Fruit fly (Drosophila melanogaster) whole organism, embryonic: ENCODE data around the gene Cpr62Ba.

Experiments
- Asciz ChIP-seq: fragments of 200-800 bp; sonication (Bioruptor generic); optimal IDR thresholded peaks from 2 replicates; lab custom pipeline; 2017; ENCODE audit warnings: missing biosample characterization, mild to moderate bottlenecking, missing genetic modification characterization, missing genetic modification reagents
- Atf-2 ChIP-seq: fragments of 200-800 bp; sonication (Bioruptor generic); optimal IDR thresholded peaks from 2 replicates; lab custom pipeline; 2016; ENCODE audit warnings: missing biosample characterization, missing genetic modification characterization
- BEAF-32 ChIP-seq: fragments of 200-800 bp; sonication (Bioruptor generic); optimal IDR thresholded peaks from 3 replicates; lab custom pipeline; 2017; ENCODE audit warnings: missing biosample characterization, missing genetic modification characterization, mild to moderate bottlenecking, moderate library complexity, missing genetic modification reagents
- CG10267 ChIP-seq: fragments of 200-800 bp; sonication (Bioruptor generic); optimal IDR thresholded peaks from 2 replicates; lab custom pipeline; 2018; ENCODE audit warnings: missing biosample characterization, mild to moderate bottlenecking, missing genetic modification characterization, moderate library complexity
- CG10565 ChIP-seq: fragments of 200-800 bp; sonication (Bioruptor generic); optimal IDR thresholded peaks from 3 replicates; lab custom pipeline; 2016; ENCODE audit warnings: missing biosample characterization, mild to moderate bottlenecking, missing genetic modification characterization
- CG10979 ChIP-seq: fragments of 200-800 bp; sonication (Bioruptor generic); optimal IDR thresholded peaks from 2 replicates; lab custom pipeline; 2018; ENCODE audit warnings: missing biosample characterization, mild to moderate bottlenecking, missing genetic modification characterization, moderate library complexity
- CG11085 ChIP-seq: fragments of 200-800 bp; sonication (Bioruptor generic); IDR thresholded peaks from 2 replicates; pipeline ENCODE4 v1.3.6; 2022; ENCODE audit warnings: missing biosample characterization, missing genetic modification characterization
- CG11696 ChIP-seq: fragments of 200-800 bp; sonication (Bioruptor generic); IDR thresholded peaks from 2 replicates; pipeline ENCODE4 v1.3.6; 2022; ENCODE audit warnings: missing biosample characterization, missing genetic modification characterization
- CG12769 ChIP-seq: fragments of 200-800 bp; sonication (Bioruptor generic); optimal IDR thresholded peaks from 2 replicates; lab custom pipeline; 2019; ENCODE audit warnings: missing biosample characterization, mild to moderate bottlenecking, missing genetic modification characterization, moderate library complexity
- CG13287 ChIP-seq: fragments of 200-800 bp; sonication (Bioruptor generic); IDR thresholded peaks from 2 replicates; pipeline ENCODE4 v1.3.6; 2022; ENCODE audit warnings: missing biosample characterization, missing genetic modification characterization; ENCODE audit not compliant: partially characterized antibody
- CG13775 ChIP-seq: fragments of 200-800 bp; sonication (Bioruptor generic); optimal IDR thresholded peaks from 3 replicates; lab custom pipeline; 2017; ENCODE audit warnings: missing biosample characterization, mild to moderate bottlenecking, missing genetic modification characterization
- CG14667 ChIP-seq: fragments of 200-800 bp; sonication (Bioruptor generic); IDR thresholded peaks from 2 replicates; pipeline ENCODE4 v1.3.6; 2022; ENCODE audit warnings: missing biosample characterization, missing genetic modification characterization
- CG1603 ChIP-seq: fragments of 200-800 bp; sonication (Bioruptor generic); optimal IDR thresholded peaks from 2 replicates; lab custom pipeline; 2019; ENCODE audit warnings: missing biosample characterization, mild to moderate bottlenecking, missing genetic modification characterization, moderate library complexity
- CG17186 ChIP-seq: fragments of 200-800 bp; sonication (Bioruptor generic); optimal IDR thresholded peaks from 3 replicates; lab custom pipeline; 2017; ENCODE audit warnings: missing biosample characterization, missing genetic modification reagents, missing genetic modification characterization
- CG18619 ChIP-seq: fragments of 200-800 bp; sonication (Bioruptor generic); optimal IDR thresholded peaks from 3 replicates; lab custom pipeline; 2017; ENCODE audit warnings: missing biosample characterization, mild to moderate bottlenecking, missing genetic modification characterization
- CG2120 ChIP-seq: fragments of 200-800 bp; sonication (Bioruptor generic); optimal IDR thresholded peaks from 3 replicates; lab custom pipeline; 2016; ENCODE audit warnings: missing biosample characterization, missing genetic modification characterization
- CG2199 ChIP-seq: fragments of 200-800 bp; sonication (Bioruptor generic); IDR thresholded peaks from 3 replicates; pipeline ENCODE4 v1.3.6; 2022; ENCODE audit warnings: missing biosample characterization, missing genetic modification characterization
- CG2202 ChIP-seq: fragments of 200-800 bp; sonication (Bioruptor generic); optimal IDR thresholded peaks from 2 replicates; lab custom pipeline; 2018; ENCODE audit warnings: missing biosample characterization, mild to moderate bottlenecking, missing genetic modification characterization
- CG2678 ChIP-seq: fragments of 200-800 bp; sonication (Bioruptor generic); optimal IDR thresholded peaks from 3 replicates; lab custom pipeline; 2019; ENCODE audit warnings: missing biosample characterization, mild to moderate bottlenecking, missing genetic modification characterization, moderate library complexity
- CG3065 ChIP-seq: fragments of 200-800 bp; sonication (Bioruptor generic); optimal IDR thresholded peaks from 2 replicates; lab custom pipeline; 2016; ENCODE audit warnings: missing biosample characterization, missing genetic modification characterization
- CG33557 ChIP-seq: fragments of 200-800 bp; sonication (Bioruptor generic); optimal IDR thresholded peaks from 2 replicates; lab custom pipeline; 2019; ENCODE audit warnings: missing biosample characterization, mild to moderate bottlenecking, missing genetic modification characterization, moderate library complexity
- CG4820 ChIP-seq: fragments of 200-800 bp; sonication (Bioruptor generic); optimal IDR thresholded peaks from 3 replicates; lab custom pipeline; 2016; ENCODE audit warnings: missing biosample characterization, missing genetic modification characterization
- CG4854 ChIP-seq: fragments of 200-800 bp; sonication (Bioruptor generic); optimal IDR thresholded peaks from 2 replicates; lab custom pipeline; 2016; ENCODE audit warnings: missing biosample characterization, missing genetic modification characterization, inconsistent platforms
- CG6254 ChIP-seq: fragments of 200-800 bp; sonication (Bioruptor generic); optimal IDR thresholded peaks from 3 replicates; lab custom pipeline; 2017; ENCODE audit warnings: mild to moderate bottlenecking, missing biosample characterization, missing genetic modification reagents, missing genetic modification characterization
- CG6272 ChIP-seq: fragments of 200-800 bp; sonication (Bioruptor generic); IDR thresholded peaks from 2 replicates; pipeline ENCODE4 v1.3.6; 2022; ENCODE audit warnings: missing biosample characterization, missing genetic modification characterization
- CG8290 ChIP-seq, 3 experiments: fragments of 200-800 bp; sonication (Bioruptor generic); optimal IDR thresholded peaks; 2 replicates each; lab custom pipeline; 2016 to 2019; ENCODE audit warnings: missing biosample characterization in 3 of 3, missing genetic modification characterization in 3 of 3, mild to moderate bottlenecking in 2 of 3, moderate library complexity in 1 of 3
- CTCF ChIP-seq: fragments of 200-800 bp; sonication (Bioruptor generic); optimal IDR thresholded peaks from 2 replicates; lab custom pipeline; 2017; ENCODE audit warnings: missing biosample characterization, mild to moderate bottlenecking, missing genetic modification characterization, moderate library complexity
- CoRest ChIP-seq: fragments of 200-800 bp; sonication (Bioruptor generic); optimal IDR thresholded peaks from 3 replicates; lab custom pipeline; 2018; ENCODE audit warnings: missing biosample characterization, mild to moderate bottlenecking, missing genetic modification characterization, moderate library complexity
- Dll ChIP-seq: fragments of 200-800 bp; sonication (Bioruptor generic); IDR thresholded peaks from 4 replicates; pipeline ENCODE4 v1.3.6; 2022; ENCODE audit warnings: missing biosample characterization, missing genetic modification characterization; ENCODE audit not compliant: partially characterized antibody
- Ets97D ChIP-seq: fragments of 200-800 bp; sonication (Bioruptor generic); optimal IDR thresholded peaks from 3 replicates; lab custom pipeline; 2016; ENCODE audit warnings: missing biosample characterization, missing genetic modification characterization
- Kr ChIP-seq: fragments of 200-800 bp; sonication (Bioruptor generic); optimal IDR thresholded peaks from 2 replicates; lab custom pipeline; 2017; ENCODE audit warnings: missing biosample characterization, mild to moderate bottlenecking, missing genetic modification characterization
- Max ChIP-seq: fragments of 200-800 bp; sonication (Bioruptor generic); optimal IDR thresholded peaks from 2 replicates; lab custom pipeline; 2016; ENCODE audit warnings: missing biosample characterization, mild to moderate bottlenecking, missing genetic modification characterization
- Nf-YA ChIP-seq: fragments of 200-800 bp; sonication (Bioruptor generic); IDR thresholded peaks from 2 replicates; pipeline ENCODE4 v1.3.6; 2022; ENCODE audit warnings: missing biosample characterization, missing genetic modification characterization
- chif ChIP-seq, 2 experiments: fragments of 200-800 bp; sonication (Bioruptor generic); optimal IDR thresholded peaks; 3 replicates each; lab custom pipeline; 2016; ENCODE audit warnings: missing biosample characterization in 2 of 2, missing genetic modification characterization in 2 of 2
- dmrt99B ChIP-seq: fragments of 200-800 bp; sonication (Bioruptor generic); optimal IDR thresholded peaks from 2 replicates; lab custom pipeline; 2018; ENCODE audit warnings: missing biosample characterization, mild to moderate bottlenecking, missing genetic modification characterization, moderate library complexity
- gce ChIP-seq: fragments of 200-800 bp; sonication (Bioruptor generic); IDR thresholded peaks from 3 replicates; pipeline ENCODE4 v1.3.6; 2022; ENCODE audit warnings: missing biosample characterization, missing genetic modification characterization
- grn ChIP-seq: fragments of 200-800 bp; sonication (Bioruptor generic); optimal IDR thresholded peaks from 3 replicates; lab custom pipeline; 2017; ENCODE audit warnings: missing biosample characterization, missing genetic modification characterization
- jigr1 ChIP-seq: fragments of 200-800 bp; sonication (Bioruptor generic); IDR thresholded peaks from 3 replicates; pipeline ENCODE4 v1.3.6; 2022; ENCODE audit warnings: missing biosample characterization, missing genetic modification characterization
- kay ChIP-seq: fragments of 200-800 bp; sonication (Bioruptor generic); optimal IDR thresholded peaks from 2 replicates; lab custom pipeline; 2016; ENCODE audit warnings: missing biosample characterization, missing genetic modification characterization
- lov ChIP-seq, 2 experiments: fragments of 200-800 bp in 1 of 2; fragments of >200 bp in 1 of 2; sonication (Bioruptor generic) in 1 of 2; IDR thresholded peaks in 1 of 2; optimal IDR thresholded peaks in 1 of 2; 2 replicates in 1 of 2; 3 replicates in 1 of 2; pipeline versions ENCODE4 v1.3.6 to Lab custom; 2017 to 2022; ENCODE audit warnings: missing biosample characterization in 1 of 2, missing genetic modification characterization in 1 of 2
- nmo ChIP-seq: fragments of 200-800 bp; sonication (Bioruptor generic); optimal IDR thresholded peaks from 2 replicates; lab custom pipeline; 2018; ENCODE audit warnings: missing biosample characterization, mild to moderate bottlenecking, missing genetic modification characterization, moderate library complexity
- pb ChIP-seq: fragments of 200-800 bp; sonication (Bioruptor generic); optimal IDR thresholded peaks from 3 replicates; lab custom pipeline; 2016; ENCODE audit warnings: missing biosample characterization, missing genetic modification characterization
- pzg ChIP-seq: fragments of 200-800 bp; sonication (Bioruptor generic); optimal IDR thresholded peaks from 3 replicates; lab custom pipeline; 2018; ENCODE audit warnings: missing biosample characterization, mild to moderate bottlenecking, missing genetic modification characterization, moderate library complexity
- slbo ChIP-seq: fragments of 200-800 bp; sonication (Bioruptor generic); IDR thresholded peaks from 2 replicates; pipeline ENCODE4 v1.3.6; 2022; ENCODE audit warnings: missing biosample characterization, missing genetic modification characterization
- sna ChIP-seq: fragments of 200-800 bp; sonication (Bioruptor generic); IDR thresholded peaks from 2 replicates; pipeline ENCODE4 v1.3.6; 2022; ENCODE audit warnings: missing biosample characterization, missing genetic modification characterization; ENCODE audit not compliant: partially characterized antibody
- sr ChIP-seq: fragments of 200-800 bp; sonication (Bioruptor generic); IDR thresholded peaks from 3 replicates; pipeline ENCODE4 v1.3.6; 2022; ENCODE audit warnings: missing biosample characterization, missing genetic modification characterization
- sug ChIP-seq: fragments of 200-800 bp; optimal IDR thresholded peaks from 2 replicates; lab custom pipeline; 2019; ENCODE audit warnings: missing biosample characterization, mild to moderate bottlenecking, missing genetic modification characterization, moderate library complexity
- trem ChIP-seq: fragments of 200-800 bp; optimal IDR thresholded peaks from 3 replicates; lab custom pipeline; 2019; ENCODE audit warnings: missing biosample characterization, mild to moderate bottlenecking, missing genetic modification characterization, moderate library complexity
- tup ChIP-seq: fragments of 200-800 bp; sonication (Bioruptor generic); optimal IDR thresholded peaks from 2 replicates; lab custom pipeline; 2016; ENCODE audit warnings: missing biosample characterization, mild to moderate bottlenecking, missing genetic modification characterization, moderate library complexity
- zf30C ChIP-seq: fragments of 200-800 bp; sonication (Bioruptor generic); optimal IDR thresholded peaks from 3 replicates; lab custom pipeline; 2018; ENCODE audit warnings: missing biosample characterization, mild to moderate bottlenecking, missing genetic modification characterization
- zfh2 ChIP-seq: fragments of 200-800 bp; sonication (Bioruptor generic); optimal IDR thresholded peaks from 2 replicates; lab custom pipeline; 2016; ENCODE audit warnings: missing biosample characterization, missing genetic modification characterization

The Cpr62Ba gene

DNA sequence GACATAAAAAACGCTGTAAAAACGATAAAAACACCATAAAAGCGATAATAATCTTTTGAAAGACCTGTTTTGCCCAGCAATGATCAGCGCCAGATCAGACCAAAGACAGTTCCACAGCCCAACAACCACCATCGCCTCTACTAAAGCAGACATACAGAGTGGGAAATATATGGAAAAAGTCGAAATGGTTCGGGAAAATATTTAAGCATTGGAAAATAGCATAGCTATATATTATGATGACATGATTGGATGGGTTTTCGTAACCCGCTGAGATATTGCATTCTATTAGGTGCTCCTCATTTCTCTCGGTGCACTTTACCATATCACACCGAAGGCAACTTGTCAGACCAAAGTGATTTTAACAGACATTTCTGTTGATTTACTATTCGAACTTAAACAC, 23.0 kb downstream of the Cpr62Ba start (continued):
- peak; percentile 88 for TF ChIP-seq CG14667 (GFP tag; lab: Robert Waterston, UW)
- peak; percentile 94 for TF ChIP-seq slbo (GFP tag; lab: Robert Waterston, UW)
- peak; percentile 83 for TF ChIP-seq Nf-YA (GFP tag; lab: Robert Waterston, UW)
- peak; percentile 35 for TF ChIP-seq CG17186 (GFP tag; lab: Kevin White, UChicago)
- TF ChIP-seq CG4820 (GFP tag; lab: Kevin White, UChicago) = peak; percentile 85
- TF ChIP-seq CG2678 (tag; lab: Kevin White, UChicago) = peak; percentile 92
- TF ChIP-seq nmo = peak; percentile 86
- TF ChIP-seq CG2202 = peak; percentile 24
- no peak for TF ChIP-seq lov (optimal IDR thresholded peaks at IDR 0.05; lab: Kevin White, UChicago)
- TF ChIP-seq lov (GFP tag; IDR thresholded peaks at IDR 0.05; lab: Robert Waterston, UW) = peak; percentile 91
- peak; percentile 75 for TF ChIP-seq Max
- peak; percentile 95 for TF ChIP-seq CG1603
- TF ChIP-seq Atf-2 = peak; percentile 71
- TF ChIP-seq CG10565 (GFP tag; lab: Kevin White, UChicago) = peak; percentile 46
- TF ChIP-seq tup (GFP tag; lab: Kevin White, UChicago) = peak; percentile 72
- TF ChIP-seq Ets97D (GFP tag; lab: Kevin White, UChicago) = peak; percentile 67
- peak; percentile 84 to 91 for TF ChIP-seq chif (GFP tag; optimal IDR thresholded peaks at IDR 0.05; lab: Kevin White, UChicago)
- peak; percentile 54 for TF ChIP-seq CG6254 (GFP tag; lab: Kevin White, UChicago)
- TF ChIP-seq jigr1 (GFP tag; lab: Robert Waterston, UW) = peak; percentile 68; the same call in 2 of the 3 replicates
- peak; percentile 83 for TF ChIP-seq CG10979
- TF ChIP-seq CG6272 = peak; percentile 89
- peak; percentile 82 for TF ChIP-seq CG18619 (GFP tag; lab: Kevin White, UChicago)
- peak; percentile 92 for TF ChIP-seq dmrt99B (tag; lab: Kevin White, UChicago)
- peak; percentile 85 for TF ChIP-seq CG11696 (GFP tag; lab: Robert Waterston, UW)
- peak; percentile 82 for TF ChIP-seq grn (GFP tag; lab: Kevin White, UChicago)
- TF ChIP-seq kay (GFP tag; lab: Kevin White, UChicago) = peak; percentile 78
- TF ChIP-seq sr = peak; percentile 82
- peak; percentile 85 for TF ChIP-seq pb (GFP tag; lab: Kevin White, UChicago)
- TF ChIP-seq CG10267 (tag; lab: Kevin White, UChicago) = peak; percentile 77
- TF ChIP-seq CG3065 = peak; percentile 32
- peak; percentile 84; the same call in 1 of the 3 replicates for TF ChIP-seq gce (GFP tag; lab: Robert Waterston, UW)
- peak; percentile 46 for TF ChIP-seq CTCF (GFP tag; lab: Kevin White, UChicago)
- peak; percentile 14 for TF ChIP-seq pzg
- TF ChIP-seq zfh2 (GFP tag; lab: Kevin White, UChicago) = peak; percentile 77
- peak; percentile 95; the same call in 2 of the 3 replicates for TF ChIP-seq CG2199 (GFP tag; lab: Robert Waterston, UW)
- peak; percentile 31 for TF ChIP-seq CG33557 (GFP tag; lab: Kevin White, UChicago)
- TF ChIP-seq CG12769 (tag; lab: Kevin White, UChicago) = peak; percentile 98
- peak; percentile 74 for TF ChIP-seq CG13775 (GFP tag; lab: Kevin White, UChicago)
- no peak for TF ChIP-seq Kr (GFP tag; lab: Kevin White, UChicago)

DNA sequence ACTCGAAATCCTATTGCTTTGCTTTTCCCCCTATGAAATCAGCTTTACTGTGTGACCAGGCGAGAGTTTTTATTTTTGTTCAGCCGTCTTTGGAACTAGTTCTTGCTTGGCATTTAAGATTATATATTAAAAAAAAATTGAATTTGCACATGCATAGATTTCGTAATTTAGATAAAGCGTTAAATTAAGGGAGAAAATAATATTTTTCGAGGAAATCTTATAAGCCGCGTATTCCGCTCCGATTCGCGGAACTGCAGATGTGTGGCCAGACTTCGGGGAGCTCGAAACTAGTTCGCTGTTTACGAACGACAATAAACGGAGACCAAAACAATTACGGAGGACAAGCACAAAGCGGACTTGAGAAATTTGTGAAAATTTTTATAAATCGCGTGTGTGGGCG, 28.8 kb downstream of the Cpr62Ba start, which contains the start of the genes JTBR and CG42676:
Gene JTBR, minus strand, starts transcription at position 55 of the 400 bp plus-strand sequence.
Gene CG42676, plus strand, starts transcription at position 306 of the 400 bp plus-strand sequence.
- TF ChIP-seq CG11085 (GFP tag; lab: Robert Waterston, UW) = no peak
- TF ChIP-seq Asciz = no peak
- peak; percentile 42 for TF ChIP-seq CoRest (tag; lab: Kevin White, UChicago)
- TF ChIP-seq zf30C (GFP tag; lab: Kevin White, UChicago) = no peak
- TF ChIP-seq CG2120 (GFP tag; lab: Kevin White, UChicago) = peak; percentile 41
- peak; percentile 42 for TF ChIP-seq CG8290 (GFP tag; optimal IDR thresholded peaks at IDR 0.05; lab: Kevin White, UChicago)
- no peak for TF ChIP-seq CG8290 (tag; optimal IDR thresholded peaks at IDR 0.05; lab: Kevin White, UChicago)
- no peak for TF ChIP-seq sug (tag; lab: Kevin White, UChicago)
- no peak for TF ChIP-seq CG4854 (GFP tag; lab: Kevin White, UChicago)
- TF ChIP-seq Dll (GFP tag; lab: Robert Waterston, UW) = peak; percentile 39; the same call in 1 of the 4 replicates
- peak; percentile 61 for TF ChIP-seq trem
- 0 out of 2 replicates have a peak, but pooled peaks have one; percentile 33 for TF ChIP-seq sna (GFP tag; lab: Robert Waterston, UW)
- peak; percentile 34 for TF ChIP-seq BEAF-32
- peak; percentile 73 for TF ChIP-seq CG13287
